Worm (Caenorhabditis elegans) whole organism, mixed stage, embryonic: ENCODE data around the gene T05H4.4.

Source experiments
- ces-1 ChIP-seq: fragments of 150-350 bp; optimal IDR thresholded peaks from 2 replicates; lab custom pipeline; 2014; ENCODE audit warnings: missing biosample characterization, missing genetic modification reagents, missing genetic modification characterization
- elt-1 ChIP-seq: sonication (generic microtip); optimal IDR thresholded peaks from 2 replicates; lab custom pipeline; 2017; ENCODE audit warnings: missing genetic modification characterization, mild to moderate bottlenecking, missing compliant biosample characterization, antibody characterized with exemption, moderate library complexity, borderline replicate concordance; ENCODE audit not compliant: insufficient read depth
- mab-5 ChIP-seq: fragments of 150-350 bp; optimal IDR thresholded peaks from 2 replicates; lab custom pipeline; 2014; ENCODE audit warnings: missing biosample characterization, missing genetic modification characterization
- mep-1 ChIP-seq: fragments of 150-350 bp; optimal IDR thresholded peaks from 2 replicates; lab custom pipeline; 2017; ENCODE audit warnings: missing biosample characterization, missing genetic modification reagents, missing genetic modification characterization, inconsistent platforms
- mls-2 ChIP-seq: sonication (generic microtip); optimal IDR thresholded peaks from 2 replicates; lab custom pipeline; 2016; ENCODE audit warnings: mild to moderate bottlenecking, missing genetic modification characterization, moderate library complexity, missing compliant biosample characterization
- nhr-237 ChIP-seq: fragments of 150-350 bp; optimal IDR thresholded peaks from 2 replicates; lab custom pipeline; 2014; ENCODE audit warnings: missing biosample characterization, missing genetic modification characterization
- nhr-76 ChIP-seq: sonication (generic microtip); optimal IDR thresholded peaks from 2 replicates; lab custom pipeline; 2017; ENCODE audit warnings: missing biosample characterization, missing genetic modification characterization
- pha-4 ChIP-seq: fragments of 150-350 bp; optimal IDR thresholded peaks from 2 replicates; lab custom pipeline; 2018; ENCODE audit warnings: missing biosample characterization, missing genetic modification reagents, missing genetic modification characterization
- unc-120 ChIP-seq: sonication (generic microtip); optimal IDR thresholded peaks from 2 replicates; lab custom pipeline; 2017; ENCODE audit warnings: missing genetic modification characterization, missing compliant biosample characterization; ENCODE audit not compliant: poor library complexity, severe bottlenecking
- unc-62 ChIP-seq: fragments of 150-350 bp; optimal IDR thresholded peaks from 2 replicates; lab custom pipeline; 2014; ENCODE audit warnings: missing biosample characterization, missing genetic modification reagents, missing genetic modification characterization

DNA sequence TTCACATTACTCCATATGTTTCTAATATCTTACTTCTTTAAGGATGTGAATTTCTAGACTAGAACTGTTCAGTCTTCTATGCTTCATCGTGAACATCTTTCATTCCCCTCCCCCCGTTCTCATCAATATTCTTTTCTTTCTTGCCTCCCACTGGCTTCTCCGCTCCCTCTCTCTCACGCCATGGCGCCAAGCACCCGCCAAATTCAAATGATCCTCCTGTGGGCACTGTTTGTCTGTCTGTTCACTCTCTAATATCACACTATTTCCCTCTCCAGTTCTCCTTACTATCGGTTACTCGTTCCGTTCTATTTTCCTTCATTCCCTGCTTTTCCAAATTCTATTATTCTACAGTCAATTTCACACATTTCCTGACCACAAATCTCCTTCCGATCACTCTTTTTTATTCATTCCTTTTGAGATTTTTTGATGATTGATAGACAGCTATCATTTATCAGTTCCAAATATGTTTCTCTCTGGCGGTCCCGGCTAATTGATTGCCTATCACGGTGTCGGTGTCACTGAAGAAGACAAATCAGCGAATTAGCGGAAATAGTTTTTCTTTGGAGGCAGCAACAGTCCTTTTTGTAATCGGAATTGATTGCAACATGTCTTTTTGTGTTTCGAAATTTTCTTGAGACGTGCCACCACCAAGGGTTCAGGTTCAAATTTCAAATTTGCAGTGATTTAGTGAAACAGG lies 19.7 kb downstream of the T05H4.4 start:
- TF ChIP-seq mls-2 (tag; lab: Kevin White, UChicago): no peak
- no peak for TF ChIP-seq nhr-76
- no peak for TF ChIP-seq mep-1
- no peak for TF ChIP-seq nhr-237 (tag; lab: Kevin White, UChicago)
- no peak for TF ChIP-seq elt-1 (tag; lab: Kevin White, UChicago)
- no peak for TF ChIP-seq unc-120
- TF ChIP-seq pha-4 (tag; lab: Kevin White, UChicago): no peak
- no peak for TF ChIP-seq unc-62 (GFP tag; lab: Kevin White, UChicago)
- TF ChIP-seq mab-5 (tag; lab: Kevin White, UChicago): no peak
- no peak for TF ChIP-seq ces-1 (GFP tag; lab: Kevin White, UChicago)
